Fruit fly (Drosophila melanogaster) whole organism, wandering third instar larva: ENCODE results near the gene CG9467.

Experiments used
- OdsH ChIP-seq: fragments of 200-800 bp; sonication (Bioruptor generic); optimal IDR thresholded peaks from 2 replicates; lab custom pipeline; 2016; ENCODE audit warnings: missing biosample characterization, mild to moderate bottlenecking, missing genetic modification characterization
- dmrt93B ChIP-seq: fragments of 200-800 bp; sonication (Bioruptor generic); optimal IDR thresholded peaks from 2 replicates; lab custom pipeline; 2018; ENCODE audit warnings: missing biosample characterization, mild to moderate bottlenecking, missing genetic modification characterization
- fru ChIP-seq: fragments of 200-800 bp; sonication (Bioruptor generic); optimal IDR thresholded peaks from 3 replicates; lab custom pipeline; 2016; ENCODE audit warnings: missing biosample characterization, mild to moderate bottlenecking, missing genetic modification characterization
- usp ChIP-seq: fragments of >200 bp; optimal IDR thresholded peaks from 2 replicates; lab custom pipeline; 2017; ENCODE audit warnings: missing biosample characterization, missing genetic modification characterization

- TF ChIP-seq dmrt93B (GFP tag; lab: Kevin White, UChicago), result no peak
- no peak for TF ChIP-seq usp (GFP tag; lab: Kevin White, UChicago)
- no peak for TF ChIP-seq OdsH (GFP tag; lab: Kevin White, UChicago)
- no peak for TF ChIP-seq fru (GFP tag; lab: Kevin White, UChicago)
Observed at dm6 chr3R:9813861-9814260, 13.0 kb upstream of the CG9467 start, which contains the start of gene eloF.
